Fruit fly (Drosophila melanogaster): ENCODE results near the gene Sb.

DNA sequence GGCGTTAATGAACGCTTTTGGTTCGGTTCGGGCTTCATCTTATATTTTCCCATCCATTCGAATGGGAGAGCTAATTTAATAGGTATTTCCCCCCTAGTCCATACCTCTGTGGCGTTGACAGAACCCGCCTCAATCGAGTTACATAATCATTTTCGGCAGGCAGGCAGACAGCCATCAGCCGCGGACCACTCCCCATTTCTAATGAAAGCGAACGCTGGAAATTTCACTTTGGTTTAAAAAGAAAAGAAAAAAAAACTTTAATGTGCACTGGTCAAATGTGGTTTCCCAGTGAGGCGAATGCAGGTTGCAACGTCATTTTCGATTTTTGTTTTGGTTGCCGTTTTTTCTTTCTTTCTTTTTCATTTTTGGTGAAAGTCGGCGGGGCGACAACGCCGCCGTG, 33.6 kb upstream of the Sb start:
- TF ChIP-seq Eip93F (GFP tag; optimal IDR thresholded peaks at IDR 0.05) (no peak), svp (GFP tag) (no peak), cyc (GFP tag; optimal IDR thresholded peaks at IDR 0.05) (no peak), CG6276 (GFP tag; optimal IDR thresholded peaks at IDR 0.05) (peak; percentile 49), eg (GFP tag; IDR thresholded peaks at IDR 0.05) (peak; percentile 47; the same call in 1 of the 3 replicates), Lpt (GFP tag; optimal IDR thresholded peaks at IDR 0.05) (no peak), Ets96B (tag; optimal IDR thresholded peaks at IDR 0.05) (no peak)

Measured in whole organism, prepupa.